Worm (Caenorhabditis elegans) whole organism, early embryonic: ENCODE data around the gene F58B4.3.

ENCODE experiments used
- B0310.2 ChIP-seq: sonication (generic microtip); optimal IDR thresholded peaks from 2 replicates; lab custom pipeline; 2016; ENCODE audit warnings: mild to moderate bottlenecking, missing genetic modification characterization, missing compliant biosample characterization
- F13C5.2 ChIP-seq: sonication (generic microtip); optimal IDR thresholded peaks from 2 replicates; lab custom pipeline; 2017; ENCODE audit warnings: mild to moderate bottlenecking, missing genetic modification characterization, inconsistent platforms, missing compliant biosample characterization
- aly-1 ChIP-seq: sonication (generic microtip); optimal IDR thresholded peaks from 2 replicates; lab custom pipeline; 2016; ENCODE audit warnings: missing genetic modification characterization, missing compliant biosample characterization
- ama-1 ChIP-seq: fragments of 150-350 bp; optimal IDR thresholded peaks from 2 replicates; lab custom pipeline; 2014
- ceh-13 ChIP-seq: fragments of 200-800 bp; sonication (Bioruptor generic); optimal IDR thresholded peaks from 2 replicates; lab custom pipeline; 2018; ENCODE audit warnings: mild to moderate bottlenecking, missing genetic modification characterization, missing compliant biosample characterization
- ceh-36 ChIP-seq: sonication (generic microtip); optimal IDR thresholded peaks from 2 replicates; lab custom pipeline; 2016; ENCODE audit warnings: missing genetic modification characterization, inconsistent platforms, missing compliant biosample characterization
- ets-7 ChIP-seq: sonication (generic microtip); optimal IDR thresholded peaks from 2 replicates; lab custom pipeline; 2016; ENCODE audit warnings: missing genotype, missing genetic modification characterization, missing compliant biosample characterization
- flt-1 ChIP-seq: fragments of 200-800 bp; sonication (Bioruptor generic); IDR thresholded peaks from 2 replicates; pipeline ENCODE4 v1.3.6; 2022; ENCODE audit warnings: missing genetic modification characterization, missing compliant biosample characterization
- hmbx-1 ChIP-seq: sonication (generic microtip); optimal IDR thresholded peaks from 2 replicates; lab custom pipeline; 2016; ENCODE audit warnings: mild to moderate bottlenecking, missing genetic modification characterization, missing compliant biosample characterization
- hmg-4 ChIP-seq: fragments of 200-800 bp; sonication (Bioruptor generic); optimal IDR thresholded peaks from 2 replicates; lab custom pipeline; 2018; ENCODE audit warnings: mild to moderate bottlenecking, missing genetic modification characterization, missing compliant biosample characterization
- hnd-1 ChIP-seq: sonication (generic microtip); optimal IDR thresholded peaks from 2 replicates; lab custom pipeline; 2016; ENCODE audit warnings: missing genetic modification characterization, missing compliant biosample characterization
- pes-1 ChIP-seq: fragments of 200-800 bp; sonication (Bioruptor generic); IDR thresholded peaks from 2 replicates; pipeline ENCODE4 v1.3.6; 2022; ENCODE audit warnings: missing genetic modification reagents, missing genetic modification characterization, missing compliant biosample characterization
- scrt-1 ChIP-seq: fragments of 200-800 bp; sonication (Bioruptor generic); IDR thresholded peaks from 2 replicates; pipeline ENCODE4 v1.3.6; 2022; ENCODE audit warnings: missing genetic modification characterization, missing compliant biosample characterization
- sea-1 ChIP-seq: fragments of 200-800 bp; sonication (Bioruptor generic); conservative IDR thresholded peaks from 2 replicates; pipeline ENCODE4 v1.3.6; 2022; ENCODE audit warnings: missing genetic modification characterization, missing compliant biosample characterization
- tbx-11 ChIP-seq: fragments of 200-800 bp; sonication (Bioruptor generic); IDR thresholded peaks from 2 replicates; pipeline ENCODE4 v1.3.6; 2022; ENCODE audit warnings: missing genetic modification characterization, missing compliant biosample characterization
- tbx-37 ChIP-seq: fragments of 200-800 bp; sonication (Bioruptor generic); conservative IDR thresholded peaks from 2 replicates; pipeline ENCODE4 v1.3.6; 2022; ENCODE audit warnings: missing genetic modification reagents, missing genetic modification characterization, missing compliant biosample characterization
- tra-4 ChIP-seq: sonication (generic microtip); optimal IDR thresholded peaks from 2 replicates; lab custom pipeline; 2017; ENCODE audit warnings: missing genetic modification characterization, missing compliant biosample characterization

F58B4.3 gene

DNA sequence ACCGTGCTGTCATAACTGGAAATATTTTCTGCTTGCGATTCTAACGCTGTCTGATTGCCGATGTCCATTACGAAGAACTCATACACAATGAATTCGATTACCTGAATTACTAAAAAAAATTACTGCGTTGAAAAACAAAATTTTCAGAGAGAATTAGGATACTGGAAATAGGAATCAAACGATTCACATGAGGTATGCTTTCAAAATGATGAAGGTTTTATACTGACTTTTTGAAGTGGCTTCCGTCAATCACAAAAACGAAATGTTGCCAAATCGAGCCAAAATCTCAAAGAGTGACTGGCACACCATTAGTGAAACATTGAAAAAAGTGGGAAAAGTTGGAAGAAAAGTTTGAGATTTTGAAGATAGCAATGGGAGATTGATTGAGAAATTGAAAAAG is 20.5 kb upstream of the F58B4.3 start, which contains the start of gene zzz-1:
Gene zzz-1 (minus strand): TSS at position 101 of the 400 bp plus-strand sequence.
- TF ChIP-seq B0310.2 (tag; lab: Kevin White, UChicago) (no peak), pes-1 (GFP tag; lab: Robert Waterston, UW) (no peak), hnd-1 (tag; lab: Kevin White, UChicago) (no peak), tbx-11 (no peak), ets-7 (tag; lab: Kevin White, UChicago) (no peak), scrt-1 (no peak), tbx-37 (GFP tag; lab: Robert Waterston, UW) (no peak), sea-1 (GFP tag; lab: Robert Waterston, UW) (no peak), tra-4 (tag; lab: Kevin White, UChicago) (no peak), aly-1 (tag; lab: Kevin White, UChicago) (no peak), ceh-36 (no peak), ceh-13 (GFP tag; lab: Kevin White, UChicago) (no peak), hmg-4 (GFP tag; lab: Kevin White, UChicago) (no peak), hmbx-1 (no peak), F13C5.2 (tag; lab: Kevin White, UChicago) (no peak), ama-1 (lab: Kevin White, UChicago) (no peak)

DNA sequence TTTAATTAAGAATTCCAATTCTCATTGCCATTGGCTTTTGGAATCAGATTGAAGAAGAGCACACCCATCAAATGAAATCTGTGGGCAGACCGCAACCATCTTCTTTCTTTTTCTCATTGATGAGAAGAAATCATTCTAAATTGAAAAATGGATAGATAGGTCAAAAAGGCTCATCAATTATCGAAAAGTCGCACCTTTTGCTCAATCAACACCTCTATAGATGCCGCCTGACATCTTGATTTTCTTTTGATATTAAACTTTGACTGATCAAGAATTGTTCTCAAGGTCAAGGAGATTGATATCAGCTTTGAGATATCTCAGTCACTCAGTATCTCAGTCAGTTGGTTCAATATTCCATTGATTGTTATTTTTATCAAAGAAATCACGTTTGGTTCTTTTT is 19.7 kb upstream of the F58B4.3 start:
- TF ChIP-seq ama-1 (lab: Kevin White, UChicago) (no peak), hmbx-1 (no peak), ceh-13 (GFP tag; lab: Kevin White, UChicago) (no peak), tbx-11 (no peak), sea-1 (GFP tag; lab: Robert Waterston, UW) (no peak), tbx-37 (GFP tag; lab: Robert Waterston, UW) (no peak), aly-1 (tag; lab: Kevin White, UChicago) (no peak), ceh-36 (no peak), tra-4 (tag; lab: Kevin White, UChicago) (no peak)

DNA sequence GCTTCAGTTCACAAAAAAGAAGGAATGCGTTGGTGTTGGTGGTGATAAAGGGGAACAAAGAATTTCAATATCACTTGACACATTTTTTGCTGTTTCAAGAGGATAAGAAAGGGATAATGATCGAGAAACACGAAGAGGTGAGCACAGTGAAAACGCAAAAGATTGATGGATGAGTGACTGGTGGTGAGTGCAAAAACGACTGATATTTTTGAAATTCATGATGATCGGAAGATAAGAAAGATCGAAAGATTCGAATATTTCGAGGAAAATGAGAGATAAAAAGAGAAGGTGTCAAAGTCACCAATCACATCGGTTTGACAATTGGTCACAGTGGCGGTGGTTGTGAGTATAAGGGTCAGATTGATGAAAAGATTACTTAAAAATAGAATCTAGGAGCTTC is 13.7 kb upstream of the F58B4.3 start:
- TF ChIP-seq B0310.2 (tag; lab: Kevin White, UChicago): no peak
- no peak for TF ChIP-seq hmbx-1
- no peak for TF ChIP-seq pes-1 (GFP tag; lab: Robert Waterston, UW)
- TF ChIP-seq hnd-1 (tag; lab: Kevin White, UChicago): no peak
- no peak for TF ChIP-seq aly-1 (tag; lab: Kevin White, UChicago)
- TF ChIP-seq sea-1 (GFP tag; lab: Robert Waterston, UW): no peak
- no peak for TF ChIP-seq F13C5.2 (tag; lab: Kevin White, UChicago)
- no peak for TF ChIP-seq tra-4 (tag; lab: Kevin White, UChicago)
- no peak for TF ChIP-seq hmg-4 (GFP tag; lab: Kevin White, UChicago)
- TF ChIP-seq tbx-37 (GFP tag; lab: Robert Waterston, UW): no peak
- no peak for TF ChIP-seq flt-1
- no peak for TF ChIP-seq tbx-11
- no peak for TF ChIP-seq ama-1 (lab: Kevin White, UChicago)

DNA sequence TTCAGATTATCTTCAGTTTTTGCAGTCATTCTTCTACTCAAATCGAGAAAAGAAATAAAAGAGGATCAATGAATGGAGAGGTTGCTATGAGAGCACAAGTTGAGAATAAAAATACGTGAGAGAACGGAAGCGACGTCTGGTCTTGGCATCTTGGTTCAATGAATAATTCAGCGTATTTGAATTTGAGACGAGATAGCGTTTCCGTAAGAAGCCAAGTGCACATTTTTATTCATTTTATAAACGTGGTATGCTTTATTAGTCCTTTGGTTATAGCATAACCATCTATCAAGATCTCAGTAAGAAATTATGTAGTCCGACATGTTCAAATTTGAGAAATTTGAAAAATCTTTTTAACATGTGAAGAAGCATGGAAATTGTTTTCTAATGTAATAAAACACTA is 11.2 kb upstream of the F58B4.3 start, which contains the start of gene F58B4.2:
Gene F58B4.2 (minus strand): TSS at position 101 of the 400 bp plus-strand sequence.
- TF ChIP-seq hmbx-1: no peak
- TF ChIP-seq F13C5.2 (tag; lab: Kevin White, UChicago): no peak

DNA sequence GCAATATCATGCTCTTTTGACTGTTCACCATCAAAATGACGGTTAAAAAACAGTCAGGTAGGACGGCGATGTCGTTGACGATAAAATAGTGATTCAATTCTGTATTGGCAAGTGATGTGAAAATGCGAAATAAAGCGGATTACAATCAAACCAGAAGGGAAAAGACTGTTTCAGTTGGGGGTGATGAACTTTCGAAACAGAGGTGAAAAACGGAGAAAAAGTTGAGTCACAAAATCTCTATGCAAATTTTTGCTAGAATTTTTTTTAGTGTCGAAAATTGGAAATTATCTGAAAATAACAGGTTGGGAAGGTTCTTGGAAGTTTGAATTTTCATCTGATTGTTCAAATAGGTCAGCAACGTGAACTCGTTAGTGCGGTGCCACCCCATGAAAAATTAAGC is 7.9 kb upstream of the F58B4.3 start, which contains the start of gene nas-31:
Gene nas-31 (minus strand): TSS at position 101 of the 400 bp plus-strand sequence.
- TF ChIP-seq scrt-1: no peak
- TF ChIP-seq aly-1 (tag; lab: Kevin White, UChicago): no peak
- TF ChIP-seq tra-4 (tag; lab: Kevin White, UChicago): no peak
- no peak for TF ChIP-seq B0310.2 (tag; lab: Kevin White, UChicago)
- TF ChIP-seq ceh-36: no peak
- TF ChIP-seq sea-1 (GFP tag; lab: Robert Waterston, UW): no peak
- no peak for TF ChIP-seq ama-1 (lab: Kevin White, UChicago)
- no peak for TF ChIP-seq hmg-4 (GFP tag; lab: Kevin White, UChicago)
- TF ChIP-seq flt-1: no peak
- TF ChIP-seq ets-7 (tag; lab: Kevin White, UChicago): no peak

DNA sequence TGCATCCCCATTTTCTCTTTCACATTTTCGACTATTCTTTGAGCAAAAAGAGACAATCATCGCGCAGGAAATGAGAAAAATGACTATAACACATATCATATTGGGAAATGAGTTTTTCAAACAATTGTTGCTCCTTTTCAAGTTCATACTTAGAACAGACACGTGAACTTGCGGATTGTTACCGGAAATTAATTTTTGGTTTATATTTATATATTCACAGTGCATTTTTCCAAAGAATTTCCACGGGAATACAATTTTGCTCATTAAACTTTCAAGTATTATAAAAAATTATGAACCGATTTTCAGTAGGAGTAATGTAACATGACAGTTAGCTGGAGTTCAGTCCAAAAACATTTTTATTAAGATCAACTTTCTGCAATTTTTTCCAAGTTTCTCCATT is 6.4 kb upstream of the F58B4.3 start, which contains the start of gene F58B4.7:
Gene F58B4.7 (minus strand): TSS at position 101 of the 400 bp plus-strand sequence.
- TF ChIP-seq ceh-36: no peak
- TF ChIP-seq hmbx-1: no peak

DNA sequence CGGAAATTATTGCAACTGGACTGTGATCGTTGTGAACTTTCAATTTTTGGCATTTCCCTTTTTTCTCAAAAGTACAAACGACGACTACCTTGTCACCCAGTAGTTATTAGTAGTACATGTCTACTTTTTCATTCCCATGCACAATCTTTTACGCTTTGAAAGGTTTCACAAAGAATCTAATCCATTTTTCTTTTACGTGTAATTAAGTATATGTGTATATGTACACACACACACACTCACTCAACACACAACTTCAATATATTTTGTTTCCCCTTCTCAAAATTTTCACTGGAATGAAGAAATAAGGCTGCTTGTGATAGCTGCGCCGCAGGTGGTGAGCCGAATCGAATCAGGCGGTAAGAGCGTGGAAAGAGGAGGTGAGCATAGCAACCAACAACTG is 4.9 kb upstream of the F58B4.3 start, which contains the start of gene F58B4.6:
Gene F58B4.6 (plus strand): TSS at position 301 of the 400 bp plus-strand sequence.
- no peak for TF ChIP-seq tra-4 (tag; lab: Kevin White, UChicago)
- TF ChIP-seq sea-1 (GFP tag; lab: Robert Waterston, UW): no peak
- no peak for TF ChIP-seq ceh-36
- no peak for TF ChIP-seq aly-1 (tag; lab: Kevin White, UChicago)
- TF ChIP-seq hmbx-1: no peak
- no peak for TF ChIP-seq ets-7 (tag; lab: Kevin White, UChicago)
- no peak for TF ChIP-seq pes-1 (GFP tag; lab: Robert Waterston, UW)
- no peak for TF ChIP-seq hmg-4 (GFP tag; lab: Kevin White, UChicago)
- no peak for TF ChIP-seq B0310.2 (tag; lab: Kevin White, UChicago)
- no peak for TF ChIP-seq flt-1
- TF ChIP-seq ceh-13 (GFP tag; lab: Kevin White, UChicago): no peak
- no peak for TF ChIP-seq F13C5.2 (tag; lab: Kevin White, UChicago)
- no peak for TF ChIP-seq tbx-37 (GFP tag; lab: Robert Waterston, UW)
- no peak for TF ChIP-seq tbx-11
- TF ChIP-seq scrt-1: no peak
- TF ChIP-seq hnd-1 (tag; lab: Kevin White, UChicago): no peak
- TF ChIP-seq ama-1 (lab: Kevin White, UChicago): no peak

DNA sequence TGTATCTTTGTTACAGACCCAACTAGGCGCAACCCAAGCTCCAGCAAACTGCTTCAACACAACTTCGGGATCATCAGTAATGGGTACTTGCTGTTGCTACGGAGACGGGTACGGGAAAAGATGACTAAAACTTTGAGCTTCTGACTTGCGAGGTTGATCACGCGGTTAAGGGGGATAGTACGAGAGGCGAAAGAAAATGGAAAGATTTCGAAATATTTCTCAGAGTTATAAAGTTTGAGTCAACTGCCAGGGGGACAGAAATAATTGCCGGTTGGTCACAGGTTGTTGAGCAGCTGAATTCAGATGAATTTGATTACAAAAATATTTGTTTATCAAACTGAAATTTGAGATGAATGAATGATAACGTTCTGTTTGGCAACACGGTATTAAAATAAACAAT is 4.0 kb upstream of the F58B4.3 start:
- TF ChIP-seq ceh-36 (no peak), hmbx-1 (no peak), aly-1 (tag; lab: Kevin White, UChicago) (no peak)
